Worm (Caenorhabditis elegans) whole organism, L4 larva: ENCODE data around the gene K09D9.1.

Source experiments
- ZK337.2 ChIP-seq: fragments of 200-800 bp; sonication (Bioruptor generic); IDR thresholded peaks from 2 replicates; pipeline ENCODE4 v1.3.6; 2022; ENCODE audit warnings: missing genetic modification reagents, missing genetic modification characterization, missing compliant biosample characterization
- attf-4 ChIP-seq: sonication (generic microtip); optimal IDR thresholded peaks from 3 replicates; lab custom pipeline; 2017; ENCODE audit warnings: missing biosample characterization, missing genetic modification characterization
- daf-8 ChIP-seq: fragments of 200-800 bp; sonication (Bioruptor generic); IDR thresholded peaks from 2 replicates; pipeline ENCODE4 v1.3.6; 2022; ENCODE audit warnings: missing genetic modification characterization, missing compliant biosample characterization
- hlh-30 ChIP-seq: sonication (generic microtip); optimal IDR thresholded peaks from 2 replicates; lab custom pipeline; 2017; ENCODE audit warnings: antibody characterized with exemption, mild to moderate bottlenecking, missing genetic modification characterization, missing compliant biosample characterization; ENCODE audit not compliant: insufficient read depth
- lin-38 ChIP-seq: fragments of 200-800 bp; sonication (Bioruptor generic); IDR thresholded peaks from 2 replicates; pipeline ENCODE4 v1.3.6; 2022; ENCODE audit warnings: missing genetic modification reagents, missing genetic modification characterization, missing compliant biosample characterization
- mdt-29 ChIP-seq: fragments of 200-800 bp; sonication (Bioruptor generic); IDR thresholded peaks from 2 replicates; pipeline ENCODE4 v1.3.6; 2022; ENCODE audit warnings: missing genetic modification reagents, missing genetic modification characterization, missing compliant biosample characterization
- nhr-76 ChIP-seq: fragments of 150-350 bp; optimal IDR thresholded peaks from 2 replicates; lab custom pipeline; 2014; ENCODE audit warnings: missing biosample characterization, missing genetic modification characterization
- pqm-1 ChIP-seq: sonication (generic microtip); optimal IDR thresholded peaks from 2 replicates; lab custom pipeline; 2017; ENCODE audit warnings: missing biosample characterization, missing genetic modification characterization
- skn-1 ChIP-seq: fragments of 150-350 bp; optimal IDR thresholded peaks from 2 replicates; lab custom pipeline; 2014; ENCODE audit warnings: missing biosample characterization, missing genetic modification characterization

K09D9.1 gene

ce11 chrV:4066143-4066542 is 41.3 kb downstream of the K09D9.1 start:
- TF ChIP-seq lin-38 (GFP tag; lab: Robert Waterston, UW) = peak; percentile 85

DNA sequence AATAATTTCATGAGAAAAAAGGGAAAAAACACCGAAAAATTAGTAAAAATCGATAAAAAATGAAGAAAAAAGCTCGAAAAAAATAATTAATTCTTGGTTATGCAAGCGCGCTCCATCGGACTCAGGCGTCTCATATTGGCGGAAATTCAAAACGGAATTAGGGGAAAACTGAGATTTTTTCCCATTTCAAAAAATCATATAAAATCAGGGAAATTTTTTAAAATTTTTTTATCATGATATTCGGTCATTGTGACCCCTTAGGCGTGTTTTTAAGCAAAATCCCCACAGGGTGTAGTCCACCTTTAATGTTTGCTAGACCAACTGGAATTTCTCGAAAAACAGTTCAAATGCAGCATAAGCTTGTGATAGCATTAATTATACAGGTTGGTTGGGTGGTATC is 43.0 kb downstream of the K09D9.1 start:
- TF ChIP-seq lin-38 (GFP tag; lab: Robert Waterston, UW) = peak; percentile 83

DNA sequence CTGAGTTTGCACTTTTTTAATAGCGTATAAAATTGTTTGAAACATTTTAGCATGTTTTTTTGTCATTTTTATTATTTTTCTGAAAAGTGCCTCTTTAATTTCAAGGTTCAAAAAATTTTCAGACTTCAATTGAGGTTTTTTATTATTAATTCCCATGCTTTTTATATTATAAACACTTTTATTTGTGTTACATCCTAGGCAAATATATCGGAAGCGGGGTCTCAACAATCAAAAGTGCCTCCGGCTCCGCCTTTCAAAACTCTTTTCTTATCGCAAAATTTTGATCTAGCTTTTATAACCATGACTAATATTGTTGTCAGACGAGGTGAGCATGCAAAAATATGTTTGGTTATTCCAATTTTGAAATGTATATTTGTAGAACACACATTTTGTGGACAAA is 48.6 kb downstream of the K09D9.1 start, which contains the start of gene otpl-2:
Gene otpl-2, plus strand, starts transcription at position 301 of the 400 bp plus-strand sequence.
- TF ChIP-seq pqm-1 (tag; lab: Kevin White, UChicago) = no peak
- no peak for TF ChIP-seq mdt-29 (GFP tag; lab: Robert Waterston, UW)
- no peak for TF ChIP-seq nhr-76 (tag; lab: Kevin White, UChicago)
- TF ChIP-seq skn-1 = no peak
- no peak for TF ChIP-seq attf-4
- TF ChIP-seq lin-38 (GFP tag; lab: Robert Waterston, UW) = no peak
- TF ChIP-seq ZK337.2 (GFP tag; lab: Robert Waterston, UW) = no peak
- TF ChIP-seq hlh-30 (tag; lab: Kevin White, UChicago) = no peak
- TF ChIP-seq daf-8 (GFP tag; lab: Robert Waterston, UW) = no peak
- TF ChIP-seq, all 104 proteins: peak for 0
